Fruit fly (Drosophila melanogaster) whole organism, embryonic: Measurements from ENCODE around the gene Atg14.
A peak's percentile ranks its signal among the peaks of the same experiment; 100 is the strongest.

ENCODE experiments used
- Aef1 ChIP-seq: fragments of 200-800 bp; sonication (Bioruptor generic); IDR thresholded peaks from 3 replicates; pipeline ENCODE4 v1.3.6; 2022; ENCODE audit warnings: missing biosample characterization, missing genetic modification characterization
- Atf6 ChIP-seq: fragments of 200-800 bp; sonication (Bioruptor generic); IDR thresholded peaks from 2 replicates; pipeline ENCODE4 v1.3.6; 2022; ENCODE audit warnings: missing biosample characterization, missing genetic modification characterization
- BtbVII ChIP-seq: fragments of 200-800 bp; sonication (Bioruptor generic); optimal IDR thresholded peaks from 3 replicates; lab custom pipeline; 2017; ENCODE audit warnings: missing biosample characterization, mild to moderate bottlenecking, missing genetic modification characterization
- CG10267 ChIP-seq: fragments of 200-800 bp; sonication (Bioruptor generic); optimal IDR thresholded peaks from 2 replicates; lab custom pipeline; 2018; ENCODE audit warnings: missing biosample characterization, mild to moderate bottlenecking, missing genetic modification characterization, moderate library complexity
- CG10274 ChIP-seq: fragments of 200-800 bp; sonication (Bioruptor generic); optimal IDR thresholded peaks from 3 replicates; lab custom pipeline; 2017; ENCODE audit warnings: missing biosample characterization, mild to moderate bottlenecking, missing genetic modification characterization
- CG10366 ChIP-seq: fragments of 200-800 bp; sonication (Bioruptor generic); IDR thresholded peaks from 2 replicates; pipeline ENCODE4 v1.3.6; 2022; ENCODE audit warnings: missing biosample characterization, missing genetic modification characterization
- CG12071 ChIP-seq: fragments of 200-800 bp; sonication (Bioruptor generic); optimal IDR thresholded peaks from 3 replicates; lab custom pipeline; 2018; ENCODE audit warnings: missing biosample characterization, mild to moderate bottlenecking, missing genetic modification characterization
- CG12942 ChIP-seq: fragments of 200-800 bp; sonication (Bioruptor generic); optimal IDR thresholded peaks from 3 replicates; lab custom pipeline; 2016; ENCODE audit warnings: missing biosample characterization, missing genetic modification characterization
- CG13624 ChIP-seq: fragments of 200-800 bp; sonication (Bioruptor generic); optimal IDR thresholded peaks from 2 replicates; lab custom pipeline; 2016; ENCODE audit warnings: missing biosample characterization, missing genetic modification characterization
- CG14050 ChIP-seq: fragments of 200-800 bp; sonication (Bioruptor generic); IDR thresholded peaks from 3 replicates; pipeline ENCODE4 v1.3.6; 2022; ENCODE audit warnings: missing biosample characterization, missing genetic modification characterization
- CG15011 ChIP-seq: fragments of 200-800 bp; sonication (Bioruptor generic); optimal IDR thresholded peaks from 3 replicates; lab custom pipeline; 2018; ENCODE audit warnings: missing biosample characterization, mild to moderate bottlenecking, missing genetic modification characterization
- CG15269 ChIP-seq: fragments of 200-800 bp; sonication (Bioruptor generic); optimal IDR thresholded peaks from 2 replicates; lab custom pipeline; 2018; ENCODE audit warnings: missing biosample characterization, mild to moderate bottlenecking, missing genetic modification characterization, moderate library complexity
- CG1529 ChIP-seq: fragments of 200-800 bp; sonication (Bioruptor generic); optimal IDR thresholded peaks from 3 replicates; lab custom pipeline; 2018; ENCODE audit warnings: missing biosample characterization, missing genetic modification characterization
- CG15514 ChIP-seq: fragments of 200-800 bp; sonication (Bioruptor generic); optimal IDR thresholded peaks from 3 replicates; lab custom pipeline; 2017; ENCODE audit warnings: missing biosample characterization, missing genetic modification characterization, mild to moderate bottlenecking, moderate library complexity, missing genetic modification reagents
- CG17361 ChIP-seq: fragments of 200-800 bp; sonication (Bioruptor generic); IDR thresholded peaks from 3 replicates; pipeline ENCODE4 v1.3.6; 2022; ENCODE audit warnings: missing biosample characterization, missing genetic modification characterization
- CG30403 ChIP-seq: fragments of 200-800 bp; sonication (Bioruptor generic); optimal IDR thresholded peaks from 3 replicates; lab custom pipeline; 2016; ENCODE audit warnings: missing biosample characterization, missing genetic modification characterization
- CG31365 ChIP-seq: fragments of 200-800 bp; sonication (Bioruptor generic); optimal IDR thresholded peaks from 2 replicates; lab custom pipeline; 2018; ENCODE audit warnings: missing biosample characterization, mild to moderate bottlenecking, missing genetic modification characterization
- CG32532 ChIP-seq: fragments of 200-800 bp; sonication (Bioruptor generic); IDR thresholded peaks from 2 replicates; pipeline ENCODE4 v1.3.6; 2022; ENCODE audit warnings: missing biosample characterization, missing genetic modification characterization
- CG3847 ChIP-seq: fragments of 200-800 bp; sonication (Bioruptor generic); IDR thresholded peaks from 2 replicates; pipeline ENCODE4 v1.3.6; 2022; ENCODE audit warnings: missing biosample characterization, missing genetic modification characterization
- CG6654 ChIP-seq: fragments of 200-800 bp; sonication (Bioruptor generic); optimal IDR thresholded peaks from 2 replicates; lab custom pipeline; 2017; ENCODE audit warnings: missing biosample characterization, mild to moderate bottlenecking, missing genetic modification characterization
- CG7372 ChIP-seq: fragments of 200-800 bp; sonication (Bioruptor generic); IDR thresholded peaks from 2 replicates; pipeline ENCODE4 v1.3.6; 2022; ENCODE audit warnings: missing biosample characterization, missing genetic modification characterization
- CG8388 ChIP-seq: fragments of 200-800 bp; sonication (Bioruptor generic); optimal IDR thresholded peaks from 2 replicates; lab custom pipeline; 2019; ENCODE audit warnings: missing biosample characterization, mild to moderate bottlenecking, missing genetic modification characterization, moderate library complexity
- CG9215 ChIP-seq: fragments of 200-800 bp; sonication (Bioruptor generic); IDR thresholded peaks from 2 replicates; pipeline ENCODE4 v1.3.6; 2022; ENCODE audit warnings: missing biosample characterization, missing genetic modification characterization
- CoRest ChIP-seq: fragments of 200-800 bp; sonication (Bioruptor generic); optimal IDR thresholded peaks from 3 replicates; lab custom pipeline; 2018; ENCODE audit warnings: missing biosample characterization, mild to moderate bottlenecking, missing genetic modification characterization, moderate library complexity
- Gug ChIP-seq: fragments of 200-800 bp; sonication (Bioruptor generic); IDR thresholded peaks from 4 replicates; pipeline ENCODE4 v1.3.6; 2022; ENCODE audit warnings: missing biosample characterization, missing genetic modification characterization
- HLH4C ChIP-seq: fragments of 200-800 bp; sonication (Bioruptor generic); IDR thresholded peaks from 3 replicates; pipeline ENCODE4 v1.3.6; 2022; ENCODE audit warnings: missing biosample characterization, missing genetic modification characterization; ENCODE audit not compliant: partially characterized antibody
- Hand ChIP-seq: fragments of 200-800 bp; sonication (Bioruptor generic); optimal IDR thresholded peaks from 2 replicates; lab custom pipeline; 2017; ENCODE audit warnings: mild to moderate bottlenecking, missing biosample characterization, missing genetic modification reagents, missing genetic modification characterization
- Hmr ChIP-seq: fragments of 200-800 bp; sonication (Bioruptor generic); optimal IDR thresholded peaks from 3 replicates; lab custom pipeline; 2017; ENCODE audit warnings: mild to moderate bottlenecking, missing biosample characterization, missing genetic modification reagents, missing genetic modification characterization
- Myb ChIP-seq: fragments of 200-800 bp; sonication (Bioruptor generic); optimal IDR thresholded peaks from 2 replicates; lab custom pipeline; 2016; ENCODE audit warnings: missing biosample characterization, missing genetic modification characterization
- Side ChIP-seq: fragments of 200-800 bp; sonication (Bioruptor generic); optimal IDR thresholded peaks from 2 replicates; lab custom pipeline; 2016; ENCODE audit warnings: missing biosample characterization, missing genetic modification characterization
- Sox102F ChIP-seq: fragments of 200-800 bp; sonication (Bioruptor generic); optimal IDR thresholded peaks from 2 replicates; lab custom pipeline; 2018; ENCODE audit warnings: missing biosample characterization, mild to moderate bottlenecking, missing genetic modification characterization, moderate library complexity
- TFAM ChIP-seq: fragments of 200-800 bp; sonication (Bioruptor generic); optimal IDR thresholded peaks from 2 replicates; lab custom pipeline; 2017; ENCODE audit warnings: missing biosample characterization, missing genetic modification characterization, inconsistent platforms
- bcd ChIP-seq: fragments of 200-800 bp; sonication (Bioruptor generic); optimal IDR thresholded peaks from 2 replicates; lab custom pipeline; 2017; ENCODE audit warnings: missing biosample characterization, mild to moderate bottlenecking, missing genetic modification characterization
- caup ChIP-seq: fragments of 200-800 bp; sonication (Bioruptor generic); optimal IDR thresholded peaks from 3 replicates; lab custom pipeline; 2017; ENCODE audit warnings: missing biosample characterization, mild to moderate bottlenecking, missing genetic modification characterization, moderate library complexity; ENCODE audit not compliant: severe bottlenecking
- fd96Cb ChIP-seq: fragments of 200-800 bp; sonication (Bioruptor generic); optimal IDR thresholded peaks from 2 replicates; lab custom pipeline; 2018; ENCODE audit warnings: missing biosample characterization, mild to moderate bottlenecking, missing genetic modification characterization, moderate library complexity
- gem ChIP-seq: fragments of 200-800 bp; sonication (Bioruptor generic); optimal IDR thresholded peaks from 2 replicates; lab custom pipeline; 2019; ENCODE audit warnings: missing biosample characterization, mild to moderate bottlenecking, missing genetic modification characterization, moderate library complexity
- gro ChIP-seq: fragments of 200-800 bp; sonication (Bioruptor generic); optimal IDR thresholded peaks from 2 replicates; lab custom pipeline; 2016; ENCODE audit warnings: missing biosample characterization, missing genetic modification characterization
- hbn ChIP-seq: fragments of 200-800 bp; sonication (Bioruptor generic); IDR thresholded peaks from 2 replicates; pipeline ENCODE4 v1.3.6; 2022; ENCODE audit warnings: missing biosample characterization, missing genetic modification characterization; ENCODE audit not compliant: partially characterized antibody
- her ChIP-seq: fragments of 200-800 bp; sonication (Bioruptor generic); optimal IDR thresholded peaks from 2 replicates; lab custom pipeline; 2016; ENCODE audit warnings: missing biosample characterization, missing genetic modification characterization
- hkb ChIP-seq, 2 experiments: fragments of 200-800 bp in 1 of 2; fragments of >200 bp in 1 of 2; sonication (Bioruptor generic) in 1 of 2; IDR thresholded peaks in 1 of 2; optimal IDR thresholded peaks in 1 of 2; 2 replicates each; pipeline versions ENCODE4 v1.3.6 to Lab custom; 2017 to 2022; ENCODE audit warnings: missing biosample characterization in 1 of 2, missing genetic modification characterization in 1 of 2
- lola ChIP-seq, 3 experiments: fragments of >200 bp in 2 of 3; fragments of 200-800 bp in 1 of 3; sonication (Bioruptor generic) in 1 of 3; optimal IDR thresholded peaks; 2 replicates each; lab custom pipeline; 2017 to 2019; ENCODE audit warnings: missing biosample characterization in 3 of 3, missing genetic modification characterization in 3 of 3, mild to moderate bottlenecking in 1 of 3, moderate library complexity in 1 of 3
- luna ChIP-seq: fragments of 200-800 bp; sonication (Bioruptor generic); optimal IDR thresholded peaks from 2 replicates; lab custom pipeline; 2016; ENCODE audit warnings: missing biosample characterization, missing genetic modification characterization
- ro ChIP-seq: fragments of 200-800 bp; sonication (Bioruptor generic); IDR thresholded peaks from 2 replicates; pipeline ENCODE4 v1.3.6; 2022; ENCODE audit warnings: missing biosample characterization, missing genetic modification characterization
- sens-2 ChIP-seq: fragments of 200-800 bp; sonication (Bioruptor generic); IDR thresholded peaks from 2 replicates; pipeline ENCODE4 v1.3.6; 2022; ENCODE audit warnings: missing biosample characterization, missing genetic modification characterization
- slbo ChIP-seq: fragments of 200-800 bp; sonication (Bioruptor generic); IDR thresholded peaks from 2 replicates; pipeline ENCODE4 v1.3.6; 2022; ENCODE audit warnings: missing biosample characterization, missing genetic modification characterization
- sug ChIP-seq: fragments of 200-800 bp; optimal IDR thresholded peaks from 2 replicates; lab custom pipeline; 2019; ENCODE audit warnings: missing biosample characterization, mild to moderate bottlenecking, missing genetic modification characterization, moderate library complexity
- vvl ChIP-seq: fragments of 200-800 bp; sonication (Bioruptor generic); IDR thresholded peaks from 2 replicates; pipeline ENCODE4 v1.3.6; 2022; ENCODE audit warnings: missing biosample characterization, missing genetic modification characterization

Gene Atg14

dm6 chr3R:29068430-29069207 lies 47.6 kb upstream of the Atg14 start (continued):
- TF ChIP-seq CG8388 (GFP tag; lab: Kevin White, UChicago) (peak; percentile 13), CG30403 (GFP tag; lab: Kevin White, UChicago) (peak; percentile 34), hbn (no peak), her (GFP tag; lab: Kevin White, UChicago) (peak; percentile 3), CG6654 (GFP tag; lab: Kevin White, UChicago) (no peak), sug (no peak), gro (peak; percentile 28), Side (GFP tag; lab: Kevin White, UChicago) (peak; percentile 39), bcd (peak; percentile 53), lola (GFP tag; optimal IDR thresholded peaks at IDR 0.05; lab: Kevin White, UChicago) (peak in 1 of 3 experiments; percentile 6), CG12071 (GFP tag; lab: Kevin White, UChicago) (peak; percentile 31), slbo (GFP tag; lab: Robert Waterston, UW) (peak; percentile 66), CG32532 (GFP tag; lab: Robert Waterston, UW) (peak; percentile 65; the same call in 1 of the 2 replicates), Gug (GFP tag; lab: Robert Waterston, UW) (peak; percentile 7; the same call in 2 of the 4 replicates), CG10274 (GFP tag; lab: Kevin White, UChicago) (peak; percentile 3), CG1529 (GFP tag; lab: Kevin White, UChicago) (no peak), CG12942 (GFP tag; lab: Kevin White, UChicago) (no peak), CoRest (peak; percentile 40), BtbVII (GFP tag; lab: Kevin White, UChicago) (peak; percentile 17), ro (GFP tag; lab: Robert Waterston, UW) (no peak), TFAM (GFP tag; lab: Kevin White, UChicago) (no peak), CG3847 (GFP tag; lab: Robert Waterston, UW) (0 out of 2 replicates have a peak, but pooled peaks have one; percentile 13), Aef1 (GFP tag; lab: Robert Waterston, UW) (peak; percentile 28; the same call in 1 of the 3 replicates), Atf6 (GFP tag; lab: Robert Waterston, UW) (0 out of 2 replicates have a peak, but pooled peaks have one; percentile 30), sens-2 (no peak), luna (GFP tag; lab: Kevin White, UChicago) (no peak), CG13624 (GFP tag; lab: Kevin White, UChicago) (peak; percentile 11), fd96Cb (tag; lab: Kevin White, UChicago) (peak; percentile 17), vvl (peak; percentile 52), hkb (optimal IDR thresholded peaks at IDR 0.05; lab: Kevin White, UChicago) (no peak), hkb (GFP tag; IDR thresholded peaks at IDR 0.05; lab: Robert Waterston, UW) (peak; percentile 57), CG10366 (GFP tag; lab: Robert Waterston, UW) (peak; percentile 21; the same call in 1 of the 2 replicates), CG10267 (tag; lab: Kevin White, UChicago) (peak; percentile 60), gem (tag; lab: Kevin White, UChicago) (peak; percentile 62), CG17361 (GFP tag; lab: Robert Waterston, UW) (peak; percentile 32; the same call in 1 of the 3 replicates), CG14050 (peak; percentile 49; the same call in 1 of the 3 replicates), CG15269 (tag; lab: Kevin White, UChicago) (peak; percentile 49), CG15514 (GFP tag; lab: Kevin White, UChicago) (peak; percentile 19), CG31365 (tag; lab: Kevin White, UChicago) (peak; percentile 18), CG7372 (GFP tag; lab: Robert Waterston, UW) (0 out of 2 replicates have a peak, but pooled peaks have one; percentile 11), Sox102F (GFP tag; lab: Kevin White, UChicago) (peak; percentile 48), caup (GFP tag; lab: Kevin White, UChicago) (peak; percentile 30), CG9215 (GFP tag; lab: Robert Waterston, UW) (peak; percentile 31; the same call in 1 of the 2 replicates), Myb (peak; percentile 29), CG15011 (GFP tag; lab: Kevin White, UChicago) (peak; percentile 26), Hand (GFP tag; lab: Kevin White, UChicago) (peak; percentile 22), HLH4C (no peak), Hmr (GFP tag; lab: Kevin White, UChicago) (peak; percentile 66)
